Worm (Caenorhabditis elegans) whole organism, early embryonic: ENCODE data around the gene K03H1.13.

Experiments used
- ama-1 ChIP-seq: fragments of 150-350 bp; optimal IDR thresholded peaks from 2 replicates; lab custom pipeline; 2014
- ceh-36 ChIP-seq: sonication (generic microtip); optimal IDR thresholded peaks from 2 replicates; lab custom pipeline; 2016; ENCODE audit warnings: missing genetic modification characterization, inconsistent platforms, missing compliant biosample characterization
- ets-7 ChIP-seq: sonication (generic microtip); optimal IDR thresholded peaks from 2 replicates; lab custom pipeline; 2016; ENCODE audit warnings: missing genotype, missing genetic modification characterization, missing compliant biosample characterization
- hnd-1 ChIP-seq: sonication (generic microtip); optimal IDR thresholded peaks from 2 replicates; lab custom pipeline; 2016; ENCODE audit warnings: missing genetic modification characterization, missing compliant biosample characterization
- tbx-11 ChIP-seq: fragments of 200-800 bp; sonication (Bioruptor generic); IDR thresholded peaks from 2 replicates; pipeline ENCODE4 v1.3.6; 2022; ENCODE audit warnings: missing genetic modification characterization, missing compliant biosample characterization
- tra-4 ChIP-seq: sonication (generic microtip); optimal IDR thresholded peaks from 2 replicates; lab custom pipeline; 2017; ENCODE audit warnings: missing genetic modification characterization, missing compliant biosample characterization

DNA sequence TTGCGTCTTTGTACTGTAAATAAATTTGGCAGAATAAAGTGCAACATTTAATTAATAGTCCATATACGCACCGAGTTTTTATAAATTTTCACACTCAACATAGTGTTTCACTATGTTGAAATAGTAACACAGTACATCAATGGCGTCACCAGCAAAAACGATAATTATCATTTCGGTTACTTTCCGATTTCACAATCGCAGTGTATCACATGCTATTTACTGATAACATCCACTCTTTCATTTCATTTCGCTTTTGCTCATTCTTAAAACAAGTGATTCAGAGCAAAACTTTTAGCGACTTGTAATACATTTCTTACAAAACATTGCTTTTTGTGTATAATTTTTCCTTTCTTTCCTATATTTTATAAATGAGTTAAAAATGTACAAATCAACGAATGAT is 36.4 kb downstream of the K03H1.13 start, which contains the start of gene cbp-3:
- TF ChIP-seq tra-4 (tag; lab: Kevin White, UChicago) (no peak), tbx-11 (GFP tag; lab: Robert Waterston, UW) (no peak), ama-1 (no peak), hnd-1 (tag; lab: Kevin White, UChicago) (no peak), ceh-36 (tag; lab: Kevin White, UChicago) (no peak), ets-7 (tag; lab: Kevin White, UChicago) (no peak)
